Fruit fly (Drosophila melanogaster) Kc167 (cell line): Measurements from ENCODE around the gene Hacd1.

ENCODE experiments used
- h ChIP-seq: fragments of >200 bp; optimal IDR thresholded peaks from 3 replicates; lab custom pipeline; 2018; ENCODE audit warnings: missing external identifiers
- insv ChIP-seq: fragments of >200 bp; optimal IDR thresholded peaks from 3 replicates; lab custom pipeline; 2018; ENCODE audit warnings: missing external identifiers

dm6 chr2L:11990458-11991065, 11.5 kb downstream of the Hacd1 start, which contains the start of gene escl:
- TF ChIP-seq h (lab: Kevin White, UChicago): no peak
- TF ChIP-seq insv: no peak
